Fruit fly (Drosophila melanogaster): ENCODE results near the gene nAChRalpha5.

The nAChRalpha5 gene

DNA sequence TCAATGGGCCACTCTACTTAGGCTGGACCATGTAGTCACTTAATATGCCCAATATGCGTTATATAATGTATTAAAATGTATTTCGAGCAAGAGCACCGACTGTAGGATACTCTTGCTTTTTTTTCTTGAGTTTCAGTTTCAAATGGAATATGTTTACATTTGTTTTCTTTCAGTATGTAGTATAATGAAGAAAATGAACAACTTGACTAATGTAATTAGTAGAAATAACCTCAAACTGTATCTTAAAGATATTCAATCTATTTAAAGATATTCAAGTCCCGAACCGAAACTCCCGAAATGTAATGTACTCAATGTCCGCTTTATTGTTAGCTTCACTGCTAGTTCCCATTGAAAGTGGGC is 15.2 kb upstream of the nAChRalpha5 start:
- TF ChIP-seq tj (GFP tag; optimal IDR thresholded peaks at IDR 0.05): no peak
- TF ChIP-seq CG7101 (tag; optimal IDR thresholded peaks at IDR 0.05): no peak
- no peak for TF ChIP-seq bab1 (GFP tag; optimal IDR thresholded peaks at IDR 0.05)
- no peak for TF ChIP-seq toe (GFP tag; optimal IDR thresholded peaks at IDR 0.05)
- TF ChIP-seq cnc (optimal IDR thresholded peaks at IDR 0.05): no peak
- no peak for TF ChIP-seq Clk (GFP tag; optimal IDR thresholded peaks at IDR 0.05)
- TF ChIP-seq CG1620 (GFP tag; optimal IDR thresholded peaks at IDR 0.05): no peak
- no peak for TF ChIP-seq Hr96 (GFP tag; optimal IDR thresholded peaks at IDR 0.05)
- TF ChIP-seq CG14711 (tag; optimal IDR thresholded peaks at IDR 0.05): no peak
- TF ChIP-seq cic (GFP tag; optimal IDR thresholded peaks at IDR 0.05): no peak
- no peak for TF ChIP-seq Mnt (GFP tag; optimal IDR thresholded peaks at IDR 0.05)
- no peak for TF ChIP-seq CG7045 (GFP tag; optimal IDR thresholded peaks at IDR 0.05)

DNA sequence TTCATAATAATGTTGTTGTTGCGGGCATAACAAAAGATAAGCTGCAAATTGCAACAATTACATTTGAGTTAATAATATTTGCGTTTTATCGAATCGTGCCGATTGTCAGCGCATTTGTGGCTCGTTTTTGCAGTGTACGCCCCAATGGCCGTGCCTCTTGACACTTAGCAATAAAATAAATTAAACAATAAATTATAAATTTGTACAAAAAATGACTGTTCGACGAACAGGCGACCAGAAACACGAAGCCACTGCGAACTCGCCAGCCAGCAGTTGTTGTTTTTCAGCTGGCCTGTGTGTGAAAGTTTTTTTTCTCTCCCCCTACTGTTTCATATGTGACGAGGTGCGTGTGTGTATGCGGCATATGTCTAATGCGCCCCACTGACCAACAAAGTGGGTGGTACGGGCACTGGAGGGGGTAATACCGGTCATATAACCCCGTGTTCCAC is 14.5 kb upstream of the nAChRalpha5 start:
- TF ChIP-seq toe (GFP tag; optimal IDR thresholded peaks at IDR 0.05) (no peak), CG5204 (GFP tag; optimal IDR thresholded peaks at IDR 0.05) (no peak), kay (GFP tag; ENCODE audit: borderline replicate concordance) (no peak), tj (GFP tag; optimal IDR thresholded peaks at IDR 0.05) (no peak), CG11617 (GFP tag; optimal IDR thresholded peaks at IDR 0.05) (no peak), CG7101 (tag; optimal IDR thresholded peaks at IDR 0.05) (no peak)

DNA sequence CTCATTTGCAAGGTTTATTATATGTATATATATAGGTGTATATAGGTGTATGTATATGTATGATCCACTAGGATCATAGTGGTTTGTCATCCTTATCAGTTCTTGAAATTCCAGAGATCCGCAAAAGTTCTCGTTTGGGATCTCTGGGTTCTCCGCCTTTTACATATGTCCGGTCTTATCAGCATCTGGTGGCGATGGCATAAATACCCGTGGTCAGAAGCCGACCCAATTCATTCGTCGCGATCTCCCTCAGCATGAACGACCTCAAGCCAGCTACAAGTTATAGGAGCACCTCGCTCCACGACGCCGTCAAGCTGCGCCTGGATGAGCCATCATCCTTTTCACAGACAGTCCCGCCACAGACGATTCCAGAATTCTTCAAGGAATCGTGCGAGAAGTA is 13.2 kb upstream of the nAChRalpha5 start, which contains the start of gene hll:
TSS of gene hll (plus strand) at position 224 of the 400 bp plus-strand sequence.
- no peak for TF ChIP-seq CG5204 (GFP tag; optimal IDR thresholded peaks at IDR 0.05)
- TF ChIP-seq tj (GFP tag; optimal IDR thresholded peaks at IDR 0.05): no peak
- TF ChIP-seq Clk (GFP tag; optimal IDR thresholded peaks at IDR 0.05): no peak
- TF ChIP-seq pad (GFP tag; optimal IDR thresholded peaks at IDR 0.05): no peak
- no peak for TF ChIP-seq CG7101 (tag; optimal IDR thresholded peaks at IDR 0.05)
- no peak for TF ChIP-seq bab1 (GFP tag; optimal IDR thresholded peaks at IDR 0.05)
- no peak for TF ChIP-seq Mnt (GFP tag; optimal IDR thresholded peaks at IDR 0.05)
- no peak for TF ChIP-seq CG12768 (GFP tag; optimal IDR thresholded peaks at IDR 0.05)
- no peak for TF ChIP-seq Crg-1 (GFP tag; optimal IDR thresholded peaks at IDR 0.05)
- no peak for TF ChIP-seq CG7045 (GFP tag; optimal IDR thresholded peaks at IDR 0.05)
- no peak for TF ChIP-seq ovo (GFP tag; optimal IDR thresholded peaks at IDR 0.05)
- no peak for TF ChIP-seq cic (GFP tag; optimal IDR thresholded peaks at IDR 0.05)
- no peak for TF ChIP-seq kay (GFP tag; ENCODE audit: borderline replicate concordance)

DNA sequence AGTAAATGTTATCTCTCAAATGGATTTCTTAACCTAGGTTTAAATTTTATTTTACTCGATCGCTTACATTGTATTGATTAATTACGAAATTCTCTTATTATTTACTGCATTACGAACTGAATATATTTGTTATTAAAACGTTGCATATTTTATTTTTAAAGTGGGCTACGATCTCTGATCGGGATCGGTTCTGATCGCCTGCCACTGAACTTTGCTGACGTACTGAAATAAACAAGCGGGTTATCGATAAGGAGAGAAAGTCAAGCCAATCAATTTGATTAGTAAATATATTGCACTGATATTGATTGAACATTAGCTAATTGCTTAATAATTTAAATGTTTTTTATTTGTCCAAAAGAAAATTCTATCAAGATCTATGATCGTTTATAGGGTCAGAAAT is 10.7 kb upstream of the nAChRalpha5 start:
- TF ChIP-seq bab1 (GFP tag; optimal IDR thresholded peaks at IDR 0.05): no peak
- no peak for TF ChIP-seq CG7045 (GFP tag; optimal IDR thresholded peaks at IDR 0.05)
- no peak for TF ChIP-seq CG14711 (tag; optimal IDR thresholded peaks at IDR 0.05)
- TF ChIP-seq Clk (GFP tag; optimal IDR thresholded peaks at IDR 0.05): no peak
- peak; percentile 12 for TF ChIP-seq tj (GFP tag; optimal IDR thresholded peaks at IDR 0.05)

DNA sequence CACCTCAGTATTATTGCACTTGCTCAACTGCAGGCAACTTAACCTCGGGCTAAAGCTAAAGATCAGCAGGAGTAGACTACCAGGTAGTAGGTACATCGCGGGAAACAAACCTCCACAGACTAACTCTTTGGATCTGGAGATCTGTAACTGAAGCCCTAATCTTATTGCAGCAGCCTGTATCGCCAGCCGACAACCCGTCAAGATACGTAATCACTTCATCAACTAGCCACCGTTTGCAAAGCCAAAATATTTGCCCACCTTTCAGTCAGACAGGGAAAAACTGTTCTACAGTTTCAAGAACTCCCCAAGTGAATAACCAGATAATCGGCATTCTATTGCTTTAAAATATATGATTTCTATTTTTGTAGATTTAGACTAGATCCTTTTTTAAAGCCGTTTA is 8.5 kb upstream of the nAChRalpha5 start, which contains the start of gene CG18095:
TSS of gene CG18095 (minus strand) at position 101 of the 400 bp plus-strand sequence.
- no peak for TF ChIP-seq Hr96 (GFP tag; optimal IDR thresholded peaks at IDR 0.05)
- no peak for TF ChIP-seq bab1 (GFP tag; optimal IDR thresholded peaks at IDR 0.05)
- TF ChIP-seq CG7101 (tag; optimal IDR thresholded peaks at IDR 0.05): no peak
- no peak for TF ChIP-seq kay (GFP tag; ENCODE audit: borderline replicate concordance)
- no peak for TF ChIP-seq cic (GFP tag; optimal IDR thresholded peaks at IDR 0.05)
- no peak for TF ChIP-seq Crg-1 (GFP tag; optimal IDR thresholded peaks at IDR 0.05)
- no peak for TF ChIP-seq Mnt (GFP tag; optimal IDR thresholded peaks at IDR 0.05)
- no peak for TF ChIP-seq toe (GFP tag; optimal IDR thresholded peaks at IDR 0.05)
- TF ChIP-seq CG33017 (tag; optimal IDR thresholded peaks at IDR 0.05): no peak
- TF ChIP-seq CG5204 (GFP tag; optimal IDR thresholded peaks at IDR 0.05): no peak
- no peak for TF ChIP-seq CG11617 (GFP tag; optimal IDR thresholded peaks at IDR 0.05)
- TF ChIP-seq pad (GFP tag; optimal IDR thresholded peaks at IDR 0.05): no peak
- no peak for TF ChIP-seq CG12768 (GFP tag; optimal IDR thresholded peaks at IDR 0.05)
- no peak for TF ChIP-seq CG14711 (tag; optimal IDR thresholded peaks at IDR 0.05)

DNA sequence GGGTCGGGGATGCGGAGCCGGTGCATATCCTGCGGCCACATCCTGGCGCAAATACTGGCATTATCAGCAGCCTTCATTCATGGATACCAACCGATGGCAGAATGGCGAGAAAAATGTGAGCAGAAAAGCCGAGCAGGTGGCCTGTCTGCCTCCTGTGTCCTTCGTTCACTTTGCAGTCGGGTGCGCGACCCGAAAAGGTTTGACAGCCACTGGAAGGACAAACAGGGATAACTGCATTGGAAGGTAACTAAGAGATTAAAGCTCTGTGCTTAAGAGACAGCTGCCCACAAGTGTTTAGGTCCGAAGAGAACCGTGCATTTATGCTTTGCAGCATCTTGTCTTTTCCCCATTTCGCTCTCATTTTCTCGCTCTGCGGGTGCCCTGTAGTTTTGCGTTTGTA is 1.3 kb upstream of the nAChRalpha5 start:
- TF ChIP-seq CG11617 (GFP tag; optimal IDR thresholded peaks at IDR 0.05) (no peak), CG33017 (tag; optimal IDR thresholded peaks at IDR 0.05) (no peak), kay (GFP tag; ENCODE audit: borderline replicate concordance) (no peak), toe (GFP tag; optimal IDR thresholded peaks at IDR 0.05) (no peak), tj (GFP tag; optimal IDR thresholded peaks at IDR 0.05) (no peak), CG12768 (GFP tag; optimal IDR thresholded peaks at IDR 0.05) (no peak), bab1 (GFP tag; optimal IDR thresholded peaks at IDR 0.05) (no peak), CG7045 (GFP tag; optimal IDR thresholded peaks at IDR 0.05) (no peak), Crg-1 (GFP tag; optimal IDR thresholded peaks at IDR 0.05) (no peak), CG5204 (GFP tag; optimal IDR thresholded peaks at IDR 0.05) (no peak), pad (GFP tag; optimal IDR thresholded peaks at IDR 0.05) (no peak), CG7101 (tag; optimal IDR thresholded peaks at IDR 0.05) (no peak), CG1620 (GFP tag; optimal IDR thresholded peaks at IDR 0.05) (no peak), cnc (optimal IDR thresholded peaks at IDR 0.05) (no peak), Hr96 (GFP tag; optimal IDR thresholded peaks at IDR 0.05) (no peak), Mnt (GFP tag; optimal IDR thresholded peaks at IDR 0.05) (no peak), ovo (GFP tag; optimal IDR thresholded peaks at IDR 0.05) (no peak), cic (GFP tag; optimal IDR thresholded peaks at IDR 0.05) (no peak)

DNA sequence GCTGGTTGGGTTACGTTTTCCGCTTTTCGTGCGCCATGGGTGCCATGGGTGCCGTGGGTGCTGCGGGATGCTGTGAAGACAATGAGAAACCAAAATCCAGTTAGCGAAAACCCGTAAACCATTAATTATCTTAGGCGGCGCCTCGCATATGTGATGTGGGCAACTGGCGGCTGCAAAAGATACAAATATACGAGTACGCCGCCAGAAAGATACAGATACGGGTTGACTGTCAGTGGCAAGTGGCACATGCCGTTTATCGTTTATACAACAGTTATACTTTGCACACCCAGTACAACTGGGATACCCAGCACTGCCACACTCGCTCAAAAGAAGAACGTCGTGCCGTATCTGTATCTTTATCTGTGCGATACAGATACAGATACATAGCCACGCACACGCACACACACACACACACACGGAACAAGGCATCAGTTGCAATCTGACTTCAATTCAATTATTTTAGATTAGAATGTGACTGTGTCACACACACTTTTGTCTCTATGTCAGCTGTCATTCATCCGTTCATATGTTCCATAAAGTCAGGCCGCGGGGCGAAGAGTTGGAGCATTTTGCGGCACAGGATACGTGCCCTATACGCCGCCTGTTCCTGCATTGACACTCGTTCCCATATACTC is 5.7 kb downstream of the nAChRalpha5 start:
- TF ChIP-seq ovo (GFP tag; optimal IDR thresholded peaks at IDR 0.05) (no peak), CG14711 (tag; optimal IDR thresholded peaks at IDR 0.05) (no peak), tj (GFP tag; optimal IDR thresholded peaks at IDR 0.05) (no peak), CG5204 (GFP tag; optimal IDR thresholded peaks at IDR 0.05) (no peak), Crg-1 (GFP tag; optimal IDR thresholded peaks at IDR 0.05) (no peak)
